Worm (Caenorhabditis elegans) whole organism, L3 larva: ENCODE data around the gene srx-108.

Experiments used
- elt-1 ChIP-seq: fragments of 150-350 bp; optimal IDR thresholded peaks from 2 replicates; lab custom pipeline; 2014; ENCODE audit warnings: missing biosample characterization, missing genetic modification characterization
- lin-15B ChIP-seq: fragments of 150-350 bp; optimal IDR thresholded peaks from 2 replicates; lab custom pipeline; 2014; ENCODE audit warnings: missing biosample characterization, missing genetic modification characterization
- ztf-4 ChIP-seq: fragments of 150-350 bp; optimal IDR thresholded peaks from 2 replicates; lab custom pipeline; 2014; ENCODE audit warnings: missing biosample characterization, missing genetic modification characterization

- TF ChIP-seq lin-15B (tag; lab: Kevin White, UChicago) (no peak), ztf-4 (tag; lab: Kevin White, UChicago) (no peak), elt-1 (tag; lab: Kevin White, UChicago) (no peak)
Measured at ce11 chrII:3690646-3691045, 14.8 kb upstream of the srx-108 start, which contains the start of gene srx-101.
